Fruit fly (Drosophila melanogaster) whole organism: Measurements from ENCODE around the gene RhoGEF3.

Experiments used
- CG8478 ChIP-seq: fragments of >200 bp; optimal IDR thresholded peaks from 2 replicates; lab custom pipeline; 2018; ENCODE audit warnings: inconsistent platforms
- EcR ChIP-seq, 2 experiments: fragments of >200 bp; optimal IDR thresholded peaks; 2 replicates each; lab custom pipeline; 2017; ENCODE audit warnings: missing biosample characterization in 2 of 2, missing genetic modification characterization in 2 of 2, missing genetic modification reagents in 2 of 2
- usp ChIP-seq: fragments of >200 bp; optimal IDR thresholded peaks from 2 replicates; lab custom pipeline; 2017; ENCODE audit warnings: missing biosample characterization, missing genetic modification characterization, mixed read lengths

DNA sequence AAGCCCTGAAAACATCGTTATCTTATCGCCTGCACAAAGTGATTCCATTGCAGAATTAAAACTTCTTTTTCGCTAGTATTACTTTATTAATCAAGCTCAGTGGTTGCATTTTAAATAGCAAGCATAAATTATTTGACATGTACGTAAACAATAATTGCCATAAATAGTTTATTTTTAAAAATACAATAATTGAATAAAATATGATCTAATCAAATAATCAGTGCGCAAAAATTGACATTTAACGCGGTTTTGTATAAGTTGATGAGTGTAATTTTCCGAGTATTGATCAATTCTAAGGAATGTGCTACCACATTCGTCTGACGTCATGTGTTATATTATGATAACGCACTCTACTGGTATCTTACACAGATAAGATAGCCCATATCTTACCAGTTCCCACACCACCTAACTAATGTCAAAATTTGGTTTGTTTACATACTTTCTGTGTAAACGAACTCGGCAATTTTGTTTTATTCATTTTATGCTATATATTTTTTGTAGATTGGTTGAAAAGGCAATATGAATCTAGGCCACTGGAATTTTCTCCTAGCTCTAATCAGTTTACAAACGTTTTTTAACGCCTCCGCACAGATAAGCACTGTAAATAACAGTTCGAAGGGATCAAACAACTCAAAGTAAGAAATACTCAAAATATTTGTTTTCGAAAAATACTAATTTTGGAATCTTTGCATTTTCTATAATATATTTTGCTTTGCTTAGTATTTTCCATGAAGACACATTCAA is 29.6 kb upstream of the RhoGEF3 start, which contains the start of gene mthl14:
- TF ChIP-seq EcR (GFP tag; optimal IDR thresholded peaks at IDR 0.05; lab: Kevin White, UChicago) (no peak), usp (GFP tag; lab: Kevin White, UChicago) (no peak), CG8478 (no peak)
